Fruit fly (Drosophila melanogaster) S2 (cell line): ENCODE data around the gene pkaap.

Experiments
- CG8478 ChIP-seq: fragments of >200 bp; optimal IDR thresholded peaks from 2 replicates; lab custom pipeline; 2018
- CTCF ChIP-seq, 2 experiments: fragments of >200 bp; optimal IDR thresholded peaks; 2 replicates each; lab custom pipeline; 2018

DNA sequence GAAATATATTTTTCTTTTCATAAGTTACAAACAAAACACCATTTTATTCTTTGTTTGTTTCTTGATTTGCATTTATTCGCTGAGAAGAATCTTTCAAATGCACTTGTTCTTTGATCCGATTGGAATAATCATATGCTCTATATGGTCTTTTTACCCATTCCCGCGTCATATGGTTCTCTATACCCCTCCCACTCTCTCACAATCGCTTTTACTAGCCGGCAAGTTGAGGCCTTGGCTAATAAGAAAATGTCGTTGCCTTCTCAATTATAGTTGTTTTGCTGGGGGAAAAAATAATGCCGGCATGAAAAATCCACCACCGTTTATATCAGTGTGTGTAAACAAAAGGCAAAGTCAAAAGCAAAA lies 19.2 kb upstream of the pkaap start:
- no peak for TF ChIP-seq CG8478
- TF ChIP-seq CTCF (optimal IDR thresholded peaks at IDR 0.05; lab: Kevin White, UChicago), result no peak
